Fruit fly (Drosophila melanogaster) whole organism, pupa: ENCODE data around the gene baf.

ENCODE experiments used
- CG13204 ChIP-seq: fragments of 200-800 bp; sonication (Bioruptor generic); optimal IDR thresholded peaks from 2 replicates; lab custom pipeline; 2018; ENCODE audit warnings: missing biosample characterization, mild to moderate bottlenecking, missing genetic modification characterization, moderate library complexity
- CG15710 ChIP-seq: fragments of 200-800 bp; sonication (Bioruptor generic); optimal IDR thresholded peaks from 2 replicates; lab custom pipeline; 2018; ENCODE audit warnings: missing biosample characterization, mild to moderate bottlenecking, missing genetic modification characterization, moderate library complexity
- CG17806 ChIP-seq: fragments of 200-800 bp; sonication (Bioruptor generic); optimal IDR thresholded peaks from 2 replicates; lab custom pipeline; 2018; ENCODE audit warnings: missing biosample characterization, mild to moderate bottlenecking, missing genetic modification characterization, moderate library complexity
- CG32121 ChIP-seq: fragments of 200-800 bp; sonication (Bioruptor generic); IDR thresholded peaks from 2 replicates; pipeline ENCODE4 v1.3.6; 2022; ENCODE audit warnings: missing biosample characterization, missing genetic modification characterization
- EcR ChIP-seq: fragments of 200-800 bp; sonication (Bioruptor generic); optimal IDR thresholded peaks from 3 replicates; lab custom pipeline; 2019; ENCODE audit warnings: missing biosample characterization, missing genetic modification characterization, mild to moderate bottlenecking, moderate library complexity, missing genetic modification reagents
- Snoo ChIP-seq: fragments of 200-800 bp; sonication (Bioruptor generic); optimal IDR thresholded peaks from 3 replicates; lab custom pipeline; 2017; ENCODE audit warnings: missing biosample characterization, mild to moderate bottlenecking, missing genetic modification characterization, inconsistent platforms
- fd96Ca ChIP-seq: fragments of 200-800 bp; sonication (Bioruptor generic); IDR thresholded peaks from 3 replicates; pipeline ENCODE4 v1.3.6; 2022; ENCODE audit warnings: missing biosample characterization, missing genetic modification characterization
- gl ChIP-seq: fragments of 200-800 bp; sonication (Bioruptor generic); optimal IDR thresholded peaks from 2 replicates; lab custom pipeline; 2018; ENCODE audit warnings: missing biosample characterization, mild to moderate bottlenecking, missing genetic modification characterization
- rn ChIP-seq: fragments of 200-800 bp; sonication (Bioruptor generic); IDR thresholded peaks from 2 replicates; pipeline ENCODE4 v1.3.6; 2022; ENCODE audit warnings: missing biosample characterization, missing genetic modification characterization

dm6 chr2L:8043282-8043668, 14.0 kb downstream of the baf start, which contains the start of gene Megf8:
- no peak for TF ChIP-seq CG32121
- no peak for TF ChIP-seq CG15710 (tag; lab: Kevin White, UChicago)
- TF ChIP-seq CG17806 (tag; lab: Kevin White, UChicago), result no peak
- no peak for TF ChIP-seq EcR (GFP tag; lab: Kevin White, UChicago)
- no peak for TF ChIP-seq fd96Ca
- no peak for TF ChIP-seq rn (GFP tag; lab: Robert Waterston, UW)
- no peak for TF ChIP-seq gl (tag; lab: Kevin White, UChicago)
- no peak for TF ChIP-seq Snoo (tag; lab: Kevin White, UChicago)
- TF ChIP-seq CG13204 (GFP tag; lab: Kevin White, UChicago), result no peak
